Worm (Caenorhabditis elegans): ENCODE results near the gene pals-37.

DNA sequence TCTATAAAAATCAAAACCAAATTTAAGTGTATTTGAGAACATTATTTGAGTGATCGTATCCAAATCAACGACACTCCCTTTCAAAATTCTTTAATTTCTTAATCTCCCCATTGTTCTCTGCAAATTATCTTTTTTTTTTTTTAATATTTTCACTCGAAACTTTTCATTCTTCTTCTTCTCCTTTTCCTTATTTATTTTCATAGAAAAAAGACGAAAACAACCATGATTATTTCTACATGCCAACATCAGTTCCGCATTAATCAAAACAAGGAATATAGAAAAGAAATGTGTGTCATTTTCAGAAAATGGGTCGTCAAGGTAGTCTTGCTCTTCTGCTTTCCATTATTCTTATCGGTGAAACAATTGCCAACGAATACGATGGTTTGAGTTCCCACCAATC, 43.8 kb downstream of the pals-37 start, which contains the start of gene K01D12.5:
- TF ChIP-seq efl-1 (optimal IDR thresholded peaks at IDR 0.05) = no peak
- no peak for TF ChIP-seq efl-1 (GFP tag; optimal IDR thresholded peaks at IDR 0.05 in 1 of 2)
- TF ChIP-seq mdl-1 (tag; optimal IDR thresholded peaks at IDR 0.05) = no peak
